Worm (Caenorhabditis elegans) whole organism, midembryonic: Measurements from ENCODE around the gene B0496.6.

Experiments
- T22C8.4 ChIP-seq: fragments of 200-800 bp; sonication (Bioruptor generic); IDR thresholded peaks from 2 replicates; pipeline ENCODE4 v1.3.6; 2022; ENCODE audit warnings: missing genetic modification characterization, missing compliant biosample characterization
- cog-1 ChIP-seq: sonication (generic microtip); optimal IDR thresholded peaks from 2 replicates; lab custom pipeline; 2016; ENCODE audit warnings: missing genetic modification characterization, missing compliant biosample characterization
- med-1 ChIP-seq: sonication (generic microtip); optimal IDR thresholded peaks from 2 replicates; lab custom pipeline; 2017; ENCODE audit warnings: missing genetic modification characterization, mild to moderate bottlenecking, missing compliant biosample characterization, antibody characterized with exemption, missing genetic modification reagents; ENCODE audit not compliant: insufficient read depth
- ref-1 ChIP-seq: fragments of 200-800 bp; sonication (Bioruptor generic); conservative IDR thresholded peaks from 2 replicates; pipeline ENCODE4 v1.3.6; 2022; ENCODE audit warnings: missing genetic modification reagents, missing genetic modification characterization, missing compliant biosample characterization
- ztf-23 ChIP-seq: fragments of 200-800 bp; sonication (Bioruptor generic); IDR thresholded peaks from 2 replicates; pipeline ENCODE4 v1.3.6; 2022; ENCODE audit warnings: missing genetic modification reagents, missing genetic modification characterization, missing compliant biosample characterization
- ztf-29 ChIP-seq: fragments of 200-800 bp; sonication (Bioruptor generic); IDR thresholded peaks from 2 replicates; pipeline ENCODE4 v1.3.6; 2022; ENCODE audit warnings: missing genetic modification reagents, missing genetic modification characterization, missing compliant biosample characterization

DNA sequence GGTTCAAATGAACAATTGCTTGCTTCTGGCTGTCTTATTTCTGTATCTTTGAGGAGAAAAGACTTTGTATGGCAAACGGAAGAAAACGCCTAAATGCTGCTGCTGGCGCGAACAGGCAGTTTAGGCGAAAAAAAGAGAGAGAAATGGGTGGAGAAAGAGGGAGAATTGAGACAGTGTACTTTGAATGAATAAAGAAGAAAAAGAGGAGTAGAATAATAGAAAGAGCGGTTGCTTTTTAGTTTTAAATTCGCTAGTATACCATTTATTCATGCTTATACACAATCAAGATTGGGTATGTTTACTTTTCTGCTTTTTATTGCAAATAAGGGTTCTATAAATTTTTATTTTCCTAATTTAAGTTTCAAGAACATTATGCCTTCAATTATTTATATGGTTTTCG is 20.5 kb downstream of the B0496.6 start:
- no peak for TF ChIP-seq med-1 (GFP tag; lab: Kevin White, UChicago)
- no peak for TF ChIP-seq ztf-29 (GFP tag; lab: Robert Waterston, UW)
- TF ChIP-seq cog-1 (tag; lab: Kevin White, UChicago) = no peak
- TF ChIP-seq ztf-23 (GFP tag; lab: Robert Waterston, UW) = no peak
- TF ChIP-seq T22C8.4 = no peak
- TF ChIP-seq ref-1 (GFP tag; lab: Robert Waterston, UW) = no peak
